Worm (Caenorhabditis elegans): ENCODE results near the gene T14B4.8.

Gene T14B4.8

DNA sequence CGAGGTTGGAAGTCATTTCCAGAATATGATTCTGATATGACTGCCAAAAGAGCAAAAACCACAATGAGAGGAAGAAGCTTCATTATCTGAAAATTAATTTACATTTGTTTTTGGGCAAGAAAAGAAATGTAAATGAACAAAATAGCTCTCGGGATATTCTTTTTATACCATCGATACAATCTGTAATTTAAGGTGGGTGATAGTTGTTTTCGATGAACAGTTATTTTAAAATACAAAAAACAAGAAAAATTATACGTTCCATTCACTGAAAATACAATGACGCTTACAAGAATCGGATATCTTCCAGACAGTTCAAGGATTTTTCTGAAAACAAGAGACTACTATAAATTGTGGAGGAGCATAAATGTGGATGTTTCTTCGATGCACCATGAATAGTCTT is 15.5 kb upstream of the T14B4.8 start, which contains the start of gene ins-15:
TSS of gene ins-15 (minus strand) at position 101 of the 400 bp plus-strand sequence.
- no peak for TF ChIP-seq B0310.2 (tag; optimal IDR thresholded peaks at IDR 0.05)
- no peak for TF ChIP-seq ama-1 (optimal IDR thresholded peaks at IDR 0.05)
- no peak for TF ChIP-seq hnd-1 (tag; optimal IDR thresholded peaks at IDR 0.05)
- no peak for TF ChIP-seq ets-7 (tag; optimal IDR thresholded peaks at IDR 0.05)
- no peak for TF ChIP-seq scrt-1 (GFP tag; IDR thresholded peaks at IDR 0.05)
- TF ChIP-seq ceh-13 (GFP tag; optimal IDR thresholded peaks at IDR 0.05), result no peak
- TF ChIP-seq tbx-37 (GFP tag; conservative IDR thresholded peaks at IDR 0.05), result no peak
- no peak for TF ChIP-seq sea-1 (GFP tag; conservative IDR thresholded peaks at IDR 0.05)
- TF ChIP-seq aly-1 (tag; optimal IDR thresholded peaks at IDR 0.05), result no peak
- TF ChIP-seq ceh-36 (tag; optimal IDR thresholded peaks at IDR 0.05), result no peak
- TF ChIP-seq hmg-4 (GFP tag; optimal IDR thresholded peaks at IDR 0.05), result no peak
- TF ChIP-seq tra-4 (tag; optimal IDR thresholded peaks at IDR 0.05), result no peak
- TF ChIP-seq F13C5.2 (tag; optimal IDR thresholded peaks at IDR 0.05), result no peak
- no peak for TF ChIP-seq flt-1 (GFP tag; IDR thresholded peaks at IDR 0.05)
- TF ChIP-seq tbx-11 (GFP tag; IDR thresholded peaks at IDR 0.05), result no peak
- no peak for TF ChIP-seq hmbx-1 (tag; optimal IDR thresholded peaks at IDR 0.05)

DNA sequence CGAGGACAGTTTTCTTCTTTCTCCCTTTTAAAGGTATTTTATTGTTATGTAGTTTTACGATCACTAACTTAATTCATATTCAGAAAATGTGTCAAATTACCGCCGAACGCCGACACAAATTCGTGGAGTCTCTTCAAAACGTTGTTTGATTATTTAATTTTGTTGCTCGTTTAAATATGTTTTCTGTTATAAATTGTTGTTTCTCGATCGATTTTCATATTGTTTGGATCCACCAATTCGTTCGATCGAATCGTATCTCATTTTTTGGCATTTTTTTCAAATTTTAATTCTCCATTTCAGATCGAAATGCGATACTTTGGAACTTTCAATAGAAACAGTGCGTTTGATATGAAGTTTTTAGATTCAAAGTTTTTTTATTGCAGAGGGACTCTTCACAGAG is 13.4 kb upstream of the T14B4.8 start, which contains the start of gene F41G3.6:
TSS of gene F41G3.6 (plus strand) at position 301 of the 400 bp plus-strand sequence.
- TF ChIP-seq aly-1 (tag; optimal IDR thresholded peaks at IDR 0.05), result no peak
- TF ChIP-seq ama-1 (optimal IDR thresholded peaks at IDR 0.05), result no peak
- no peak for TF ChIP-seq pes-1 (GFP tag; IDR thresholded peaks at IDR 0.05)
- TF ChIP-seq ets-7 (tag; optimal IDR thresholded peaks at IDR 0.05), result no peak
- TF ChIP-seq ceh-36 (tag; optimal IDR thresholded peaks at IDR 0.05), result no peak
- no peak for TF ChIP-seq scrt-1 (GFP tag; IDR thresholded peaks at IDR 0.05)

DNA sequence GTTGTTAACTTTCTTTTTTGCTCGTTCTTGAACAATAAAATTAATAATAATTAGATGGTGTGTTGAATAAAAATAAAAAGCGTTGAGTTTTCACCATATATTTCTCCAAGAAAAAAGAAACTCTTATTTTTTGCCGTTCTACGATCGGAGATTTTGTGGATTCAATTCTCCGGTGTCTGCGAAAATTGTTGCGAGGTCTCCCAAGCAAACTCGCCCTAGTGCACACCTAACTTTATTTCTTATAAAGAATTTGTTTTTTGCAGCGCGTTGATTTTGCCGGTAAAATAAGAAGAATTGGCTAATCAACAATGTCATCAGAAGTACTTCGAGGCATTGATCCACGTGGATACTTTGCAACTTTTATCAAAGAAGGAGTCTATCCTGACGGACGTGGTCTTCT is 12.2 kb upstream of the T14B4.8 start, which contains the start of gene exos-8:
TSS of gene exos-8 (plus strand) at position 264 of the 400 bp plus-strand sequence.
- TF ChIP-seq pes-1 (GFP tag; IDR thresholded peaks at IDR 0.05) (no peak; the same call in 1 of the 2 replicates), tbx-37 (GFP tag; conservative IDR thresholded peaks at IDR 0.05) (peak; percentile 45), ets-7 (tag; optimal IDR thresholded peaks at IDR 0.05) (peak; percentile 62), F13C5.2 (tag; optimal IDR thresholded peaks at IDR 0.05) (peak; percentile 24), hnd-1 (tag; optimal IDR thresholded peaks at IDR 0.05) (peak; percentile 18), ceh-13 (GFP tag; optimal IDR thresholded peaks at IDR 0.05) (peak; percentile 14)

ce11 chrII:6736604-6737003 is 7.4 kb upstream of the T14B4.8 start, which contains the start of gene T14B4.1:
TSS of gene T14B4.1 (plus strand) at chrII:6736904.
- TF ChIP-seq ets-7 (tag; optimal IDR thresholded peaks at IDR 0.05), result no peak

DNA sequence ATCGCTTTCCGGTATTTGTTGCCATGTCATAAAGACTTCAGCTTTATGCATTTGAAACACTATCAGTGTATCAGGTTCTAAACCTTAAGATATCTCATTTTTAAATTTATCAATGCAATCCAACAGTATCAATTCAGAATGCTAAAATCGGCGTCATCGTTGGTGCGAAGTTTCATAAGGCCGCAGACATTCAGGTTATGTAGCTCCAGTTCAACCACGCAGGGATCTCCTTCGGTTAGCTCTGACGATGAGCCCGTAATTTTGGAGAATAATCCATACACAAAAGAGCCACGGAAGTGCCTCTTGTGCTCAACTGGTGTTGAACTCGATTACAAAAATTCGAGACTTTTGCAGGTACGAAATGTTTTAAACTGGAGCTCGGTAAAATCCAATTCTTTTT is 6.9 kb upstream of the T14B4.8 start, which contains the start of gene mrps-18.C:
TSS of gene mrps-18.C (plus strand) at position 138 of the 400 bp plus-strand sequence.
- TF ChIP-seq aly-1 (tag; optimal IDR thresholded peaks at IDR 0.05), result no peak

ce11 chrII:6734674-6735073 is 5.5 kb upstream of the T14B4.8 start, which contains the start of gene T14B4.3:
TSS of gene T14B4.3 (plus strand) at chrII:6734937.
- TF ChIP-seq ama-1 (optimal IDR thresholded peaks at IDR 0.05), result no peak
- peak; percentile 55; the same call in 1 of the 2 replicates for TF ChIP-seq tbx-37 (GFP tag; conservative IDR thresholded peaks at IDR 0.05)
- TF ChIP-seq F13C5.2 (tag; optimal IDR thresholded peaks at IDR 0.05), result peak; percentile 62

- TF ChIP-seq ceh-36 (tag; optimal IDR thresholded peaks at IDR 0.05) (no peak), tra-4 (tag; optimal IDR thresholded peaks at IDR 0.05) (no peak), flt-1 (GFP tag; IDR thresholded peaks at IDR 0.05) (no peak), tbx-37 (GFP tag; conservative IDR thresholded peaks at IDR 0.05) (no peak), pes-1 (GFP tag; IDR thresholded peaks at IDR 0.05) (no peak), aly-1 (tag; optimal IDR thresholded peaks at IDR 0.05) (no peak), tbx-11 (GFP tag; IDR thresholded peaks at IDR 0.05) (no peak), hnd-1 (tag; optimal IDR thresholded peaks at IDR 0.05) (no peak), ets-7 (tag; optimal IDR thresholded peaks at IDR 0.05) (no peak), ceh-13 (GFP tag; optimal IDR thresholded peaks at IDR 0.05) (no peak)
Observed at ce11 chrII:6733718-6734117, 4.5 kb upstream of the T14B4.8 start, which contains the start of gene T14B4.9. TSS of gene T14B4.9 (minus strand) at chrII:6733818.

ce11 chrII:6726814-6727213 is 2.4 kb downstream of the T14B4.8 start:
- TF ChIP-seq scrt-1 (GFP tag; IDR thresholded peaks at IDR 0.05) (no peak), hnd-1 (tag; optimal IDR thresholded peaks at IDR 0.05) (no peak), tra-4 (tag; optimal IDR thresholded peaks at IDR 0.05) (no peak), B0310.2 (tag; optimal IDR thresholded peaks at IDR 0.05) (no peak), tbx-37 (GFP tag; conservative IDR thresholded peaks at IDR 0.05) (no peak)

DNA sequence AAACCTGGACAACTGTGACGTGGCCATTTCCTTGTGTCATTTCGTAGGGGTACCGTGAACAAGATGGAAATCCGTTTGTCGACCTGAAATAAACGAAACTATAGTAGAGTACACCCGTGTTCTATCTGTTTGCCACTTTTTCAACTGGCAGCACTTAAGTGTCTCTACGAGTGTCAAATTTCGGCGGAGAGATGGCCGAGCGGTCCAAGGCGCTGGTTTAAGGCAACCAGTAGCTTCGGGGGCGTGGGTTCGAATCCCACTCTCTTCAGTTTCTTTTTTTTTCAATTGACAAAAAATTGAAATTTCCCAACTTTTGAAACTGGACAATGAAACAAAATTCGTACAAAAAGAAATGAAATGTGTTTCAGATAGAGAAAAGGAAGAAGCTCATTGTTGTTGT is 7.6 kb downstream of the T14B4.8 start:
- TF ChIP-seq hmbx-1 (tag; optimal IDR thresholded peaks at IDR 0.05) (no peak), hnd-1 (tag; optimal IDR thresholded peaks at IDR 0.05) (peak; percentile 2), aly-1 (tag; optimal IDR thresholded peaks at IDR 0.05) (no peak), scrt-1 (GFP tag; IDR thresholded peaks at IDR 0.05) (no peak), tbx-11 (GFP tag; IDR thresholded peaks at IDR 0.05) (0 out of 2 replicates have a peak, but pooled peaks have one; percentile 49), ceh-36 (tag; optimal IDR thresholded peaks at IDR 0.05) (no peak), tbx-37 (GFP tag; conservative IDR thresholded peaks at IDR 0.05) (peak; percentile 62), B0310.2 (tag; optimal IDR thresholded peaks at IDR 0.05) (no peak), tra-4 (tag; optimal IDR thresholded peaks at IDR 0.05) (no peak), ets-7 (tag; optimal IDR thresholded peaks at IDR 0.05) (no peak), flt-1 (GFP tag; IDR thresholded peaks at IDR 0.05) (0 out of 2 replicates have a peak, but pooled peaks have one; percentile 14), hmg-4 (GFP tag; optimal IDR thresholded peaks at IDR 0.05) (peak; percentile 36), ceh-13 (GFP tag; optimal IDR thresholded peaks at IDR 0.05) (no peak), pes-1 (GFP tag; IDR thresholded peaks at IDR 0.05) (peak; percentile 68), sea-1 (GFP tag; conservative IDR thresholded peaks at IDR 0.05) (no peak; the same call in 1 of the 2 replicates), ama-1 (optimal IDR thresholded peaks at IDR 0.05) (no peak), F13C5.2 (tag; optimal IDR thresholded peaks at IDR 0.05) (peak; percentile 3)
